Fruit fly (Drosophila melanogaster) whole organism, embryonic: ENCODE results near the gene JMJD5.

ENCODE experiments used
- Adf1 ChIP-seq: fragments of 200-800 bp; sonication (Bioruptor generic); IDR thresholded peaks from 2 replicates; pipeline ENCODE4 v1.3.6; 2022; ENCODE audit warnings: missing biosample characterization, missing genetic modification characterization
- Aef1 ChIP-seq: fragments of 200-800 bp; sonication (Bioruptor generic); IDR thresholded peaks from 3 replicates; pipeline ENCODE4 v1.3.6; 2022; ENCODE audit warnings: missing biosample characterization, missing genetic modification characterization
- CG1024 ChIP-seq: fragments of 200-800 bp; sonication (Bioruptor generic); IDR thresholded peaks from 2 replicates; pipeline ENCODE4 v1.3.6; 2022; ENCODE audit warnings: missing biosample characterization, missing genetic modification characterization
- CG10267 ChIP-seq: fragments of 200-800 bp; sonication (Bioruptor generic); optimal IDR thresholded peaks from 2 replicates; lab custom pipeline; 2018; ENCODE audit warnings: missing biosample characterization, mild to moderate bottlenecking, missing genetic modification characterization, moderate library complexity
- CG12769 ChIP-seq: fragments of 200-800 bp; sonication (Bioruptor generic); optimal IDR thresholded peaks from 2 replicates; lab custom pipeline; 2019; ENCODE audit warnings: missing biosample characterization, mild to moderate bottlenecking, missing genetic modification characterization, moderate library complexity
- CG17186 ChIP-seq: fragments of 200-800 bp; sonication (Bioruptor generic); optimal IDR thresholded peaks from 3 replicates; lab custom pipeline; 2017; ENCODE audit warnings: missing biosample characterization, missing genetic modification reagents, missing genetic modification characterization
- CG17361 ChIP-seq: fragments of 200-800 bp; sonication (Bioruptor generic); IDR thresholded peaks from 3 replicates; pipeline ENCODE4 v1.3.6; 2022; ENCODE audit warnings: missing biosample characterization, missing genetic modification characterization
- CG2120 ChIP-seq: fragments of 200-800 bp; sonication (Bioruptor generic); optimal IDR thresholded peaks from 3 replicates; lab custom pipeline; 2016; ENCODE audit warnings: missing biosample characterization, missing genetic modification characterization
- CG2202 ChIP-seq: fragments of 200-800 bp; sonication (Bioruptor generic); optimal IDR thresholded peaks from 2 replicates; lab custom pipeline; 2018; ENCODE audit warnings: missing biosample characterization, mild to moderate bottlenecking, missing genetic modification characterization
- CG4282 ChIP-seq: fragments of 200-800 bp; sonication (Bioruptor generic); optimal IDR thresholded peaks from 2 replicates; lab custom pipeline; 2016; ENCODE audit warnings: missing biosample characterization, missing genetic modification characterization
- CG43689 ChIP-seq: fragments of 200-800 bp; sonication (Bioruptor generic); IDR thresholded peaks from 2 replicates; pipeline ENCODE4 v1.3.6; 2022; ENCODE audit warnings: missing biosample characterization, missing genetic modification characterization
- CG5953 ChIP-seq: fragments of 200-800 bp; sonication (Bioruptor generic); IDR thresholded peaks from 2 replicates; pipeline ENCODE4 v1.3.6; 2022; ENCODE audit warnings: missing biosample characterization, missing genetic modification characterization
- CG8944 ChIP-seq: fragments of 200-800 bp; sonication (Bioruptor generic); optimal IDR thresholded peaks from 3 replicates; lab custom pipeline; 2016; ENCODE audit warnings: missing biosample characterization, missing genetic modification characterization
- CG9609 ChIP-seq: fragments of 200-800 bp; sonication (Bioruptor generic); optimal IDR thresholded peaks from 3 replicates; lab custom pipeline; 2016; ENCODE audit warnings: missing biosample characterization, missing genetic modification characterization
- CoRest ChIP-seq: fragments of 200-800 bp; sonication (Bioruptor generic); optimal IDR thresholded peaks from 3 replicates; lab custom pipeline; 2018; ENCODE audit warnings: missing biosample characterization, mild to moderate bottlenecking, missing genetic modification characterization, moderate library complexity
- D19A ChIP-seq: fragments of 200-800 bp; optimal IDR thresholded peaks from 3 replicates; lab custom pipeline; 2019; ENCODE audit warnings: missing biosample characterization, mild to moderate bottlenecking, missing genetic modification characterization, moderate library complexity
- E2f2 ChIP-seq: fragments of 200-800 bp; sonication (Bioruptor generic); IDR thresholded peaks from 2 replicates; pipeline ENCODE4 v1.3.6; 2022; ENCODE audit warnings: missing biosample characterization, missing genetic modification characterization
- ERR ChIP-seq: fragments of 200-800 bp; sonication (Bioruptor generic); optimal IDR thresholded peaks from 2 replicates; lab custom pipeline; 2016; ENCODE audit warnings: missing biosample characterization, missing genetic modification characterization
- HLH4C ChIP-seq: fragments of 200-800 bp; sonication (Bioruptor generic); IDR thresholded peaks from 3 replicates; pipeline ENCODE4 v1.3.6; 2022; ENCODE audit warnings: missing biosample characterization, missing genetic modification characterization; ENCODE audit not compliant: partially characterized antibody
- MBD-R2 ChIP-seq: fragments of 200-800 bp; sonication (Bioruptor generic); IDR thresholded peaks from 2 replicates; pipeline ENCODE4 v1.3.6; 2022; ENCODE audit warnings: missing biosample characterization, missing genetic modification characterization
- Oaz ChIP-seq: fragments of 200-800 bp; sonication (Bioruptor generic); IDR thresholded peaks from 2 replicates; pipeline ENCODE4 v1.3.6; 2022; ENCODE audit warnings: missing biosample characterization, missing genetic modification characterization
- Ptx1 ChIP-seq: fragments of 200-800 bp; sonication (Bioruptor generic); IDR thresholded peaks from 2 replicates; pipeline ENCODE4 v1.3.6; 2022; ENCODE audit warnings: missing biosample characterization, missing genetic modification characterization
- Vsx1 ChIP-seq: fragments of 200-800 bp; sonication (Bioruptor generic); optimal IDR thresholded peaks from 2 replicates; lab custom pipeline; 2017; ENCODE audit warnings: missing biosample characterization, mild to moderate bottlenecking, missing genetic modification characterization, missing genetic modification reagents
- az2 ChIP-seq: fragments of 200-800 bp; sonication (Bioruptor generic); optimal IDR thresholded peaks from 3 replicates; lab custom pipeline; 2016; ENCODE audit warnings: missing biosample characterization, missing genetic modification characterization
- caup ChIP-seq: fragments of 200-800 bp; sonication (Bioruptor generic); optimal IDR thresholded peaks from 3 replicates; lab custom pipeline; 2017; ENCODE audit warnings: missing biosample characterization, mild to moderate bottlenecking, missing genetic modification characterization, moderate library complexity; ENCODE audit not compliant: severe bottlenecking
- cg ChIP-seq: fragments of 200-800 bp; sonication (Bioruptor generic); optimal IDR thresholded peaks from 3 replicates; lab custom pipeline; 2019; ENCODE audit warnings: missing biosample characterization, mild to moderate bottlenecking, missing genetic modification characterization, moderate library complexity
- crc ChIP-seq: fragments of 200-800 bp; sonication (Bioruptor generic); optimal IDR thresholded peaks from 2 replicates; lab custom pipeline; 2016; ENCODE audit warnings: missing biosample characterization, missing genetic modification characterization
- crp ChIP-seq, 2 experiments: fragments of 200-800 bp; sonication (Bioruptor generic); optimal IDR thresholded peaks; 2 replicates in 1 of 2; 3 replicates in 1 of 2; lab custom pipeline; 2017; ENCODE audit warnings: missing biosample characterization in 2 of 2, missing genetic modification characterization in 2 of 2, mild to moderate bottlenecking in 1 of 2, moderate library complexity in 1 of 2
- ftz-f1 ChIP-seq: fragments of 200-800 bp; sonication (Bioruptor generic); optimal IDR thresholded peaks from 2 replicates; lab custom pipeline; 2016; ENCODE audit warnings: missing biosample characterization, missing genetic modification characterization
- gem ChIP-seq: fragments of 200-800 bp; sonication (Bioruptor generic); optimal IDR thresholded peaks from 2 replicates; lab custom pipeline; 2019; ENCODE audit warnings: missing biosample characterization, mild to moderate bottlenecking, missing genetic modification characterization, moderate library complexity
- grau ChIP-seq: fragments of 200-800 bp; optimal IDR thresholded peaks from 3 replicates; lab custom pipeline; 2019; ENCODE audit warnings: missing biosample characterization, mild to moderate bottlenecking, missing genetic modification characterization, moderate library complexity
- gsb-n ChIP-seq: fragments of 200-800 bp; sonication (Bioruptor generic); optimal IDR thresholded peaks from 3 replicates; lab custom pipeline; 2018; ENCODE audit warnings: missing biosample characterization, mild to moderate bottlenecking, missing genetic modification characterization
- insv ChIP-seq, 2 experiments: fragments of 200-800 bp; sonication (Bioruptor generic); optimal IDR thresholded peaks; 3 replicates each; lab custom pipeline; 2016 to 2018; ENCODE audit warnings: missing biosample characterization in 2 of 2, missing genetic modification characterization in 2 of 2
- jing ChIP-seq: fragments of 200-800 bp; sonication (Bioruptor generic); optimal IDR thresholded peaks from 2 replicates; lab custom pipeline; 2018; ENCODE audit warnings: missing biosample characterization, mild to moderate bottlenecking, missing genetic modification characterization
- knrl ChIP-seq: fragments of 200-800 bp; sonication (Bioruptor generic); IDR thresholded peaks from 3 replicates; pipeline ENCODE4 v1.3.6; 2022; ENCODE audit warnings: missing biosample characterization, missing genetic modification characterization; ENCODE audit not compliant: partially characterized antibody
- lab ChIP-seq: fragments of 200-800 bp; sonication (Bioruptor generic); optimal IDR thresholded peaks from 3 replicates; lab custom pipeline; 2017; ENCODE audit warnings: missing biosample characterization, missing genetic modification characterization, mild to moderate bottlenecking, moderate library complexity, missing genetic modification reagents
- lov ChIP-seq, 2 experiments: fragments of 200-800 bp in 1 of 2; fragments of >200 bp in 1 of 2; sonication (Bioruptor generic) in 1 of 2; IDR thresholded peaks in 1 of 2; optimal IDR thresholded peaks in 1 of 2; 2 replicates in 1 of 2; 3 replicates in 1 of 2; pipeline versions ENCODE4 v1.3.6 to Lab custom; 2017 to 2022; ENCODE audit warnings: missing biosample characterization in 1 of 2, missing genetic modification characterization in 1 of 2
- pita ChIP-seq: fragments of 200-800 bp; sonication (Bioruptor generic); optimal IDR thresholded peaks from 2 replicates; lab custom pipeline; 2017; ENCODE audit warnings: missing biosample characterization, mild to moderate bottlenecking, missing genetic modification characterization
- run ChIP-seq: fragments of 200-800 bp; sonication (Bioruptor generic); optimal IDR thresholded peaks from 3 replicates; lab custom pipeline; 2018; ENCODE audit warnings: missing biosample characterization, mild to moderate bottlenecking, missing genetic modification characterization
- shn ChIP-seq: fragments of 200-800 bp; sonication (Bioruptor generic); optimal IDR thresholded peaks from 3 replicates; lab custom pipeline; 2016; ENCODE audit warnings: missing biosample characterization, missing genetic modification characterization
- slbo ChIP-seq: fragments of 200-800 bp; sonication (Bioruptor generic); IDR thresholded peaks from 2 replicates; pipeline ENCODE4 v1.3.6; 2022; ENCODE audit warnings: missing biosample characterization, missing genetic modification characterization
- slou ChIP-seq: fragments of 200-800 bp; sonication (Bioruptor generic); optimal IDR thresholded peaks from 3 replicates; lab custom pipeline; 2016; ENCODE audit warnings: missing biosample characterization, missing genetic modification characterization
- slp2 ChIP-seq: fragments of 200-800 bp; sonication (Bioruptor generic); optimal IDR thresholded peaks from 2 replicates; lab custom pipeline; 2016; ENCODE audit warnings: missing biosample characterization, missing genetic modification characterization
- sr ChIP-seq: fragments of 200-800 bp; sonication (Bioruptor generic); IDR thresholded peaks from 3 replicates; pipeline ENCODE4 v1.3.6; 2022; ENCODE audit warnings: missing biosample characterization, missing genetic modification characterization
- stc ChIP-seq: fragments of 200-800 bp; sonication (Bioruptor generic); IDR thresholded peaks from 2 replicates; pipeline ENCODE4 v1.3.6; 2022; ENCODE audit warnings: missing biosample characterization, missing genetic modification characterization
- tgo ChIP-seq: fragments of 200-800 bp; sonication (Bioruptor generic); IDR thresholded peaks from 3 replicates; pipeline ENCODE4 v1.3.6; 2022; ENCODE audit warnings: missing biosample characterization, missing genetic modification characterization
- tio ChIP-seq: fragments of 200-800 bp; sonication (Bioruptor generic); optimal IDR thresholded peaks from 2 replicates; lab custom pipeline; 2017; ENCODE audit warnings: missing biosample characterization, missing genetic modification characterization, inconsistent platforms
- wor ChIP-seq: fragments of 200-800 bp; sonication (Bioruptor generic); IDR thresholded peaks from 2 replicates; pipeline ENCODE4 v1.3.6; 2022; ENCODE audit warnings: missing biosample characterization, missing genetic modification characterization
- zen ChIP-seq: fragments of 200-800 bp; sonication (Bioruptor generic); optimal IDR thresholded peaks from 3 replicates; lab custom pipeline; 2018; ENCODE audit warnings: missing biosample characterization, mild to moderate bottlenecking, missing genetic modification characterization, moderate library complexity
- zf30C ChIP-seq: fragments of 200-800 bp; sonication (Bioruptor generic); optimal IDR thresholded peaks from 3 replicates; lab custom pipeline; 2018; ENCODE audit warnings: missing biosample characterization, mild to moderate bottlenecking, missing genetic modification characterization
- zfh2 ChIP-seq: fragments of 200-800 bp; sonication (Bioruptor generic); optimal IDR thresholded peaks from 2 replicates; lab custom pipeline; 2016; ENCODE audit warnings: missing biosample characterization, missing genetic modification characterization

The JMJD5 gene

DNA sequence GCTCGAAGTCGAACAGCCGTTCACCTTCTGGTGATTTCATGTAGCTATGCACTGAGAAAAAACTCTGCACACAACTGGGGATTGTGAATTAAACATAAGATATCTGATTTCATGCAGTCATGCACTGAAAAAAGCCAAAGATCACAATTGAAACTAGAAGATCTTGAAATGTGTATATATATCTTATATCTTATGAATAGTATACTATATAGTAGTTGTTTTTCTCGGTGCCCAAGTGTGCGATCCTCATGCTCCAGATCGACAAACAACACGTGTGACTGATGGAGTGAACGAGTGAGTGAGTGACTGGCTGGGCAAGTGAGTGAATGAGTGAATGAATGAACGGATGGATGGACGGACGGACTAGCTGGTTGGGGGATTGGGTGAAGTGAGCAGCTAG, 19.2 kb downstream of the JMJD5 start:
- TF ChIP-seq slou (GFP tag; lab: Kevin White, UChicago): no peak
- no peak for TF ChIP-seq CG4282 (GFP tag; lab: Kevin White, UChicago)
- no peak for TF ChIP-seq insv (GFP tag; optimal IDR thresholded peaks at IDR 0.05; lab: Kevin White, UChicago)
- no peak for TF ChIP-seq CG8944
- peak; percentile 39; the same call in 1 of the 2 replicates for TF ChIP-seq E2f2 (GFP tag; lab: Robert Waterston, UW)
- TF ChIP-seq CG5953: no peak
- peak; percentile 66 for TF ChIP-seq zf30C (GFP tag; lab: Kevin White, UChicago)
- TF ChIP-seq CG1024 (GFP tag; lab: Robert Waterston, UW): peak; percentile 68
- TF ChIP-seq CG17186 (GFP tag; lab: Kevin White, UChicago): peak; percentile 41
- no peak for TF ChIP-seq zfh2
- peak; percentile 73 for TF ChIP-seq Aef1 (GFP tag; lab: Robert Waterston, UW)
- peak; percentile 60 for TF ChIP-seq Vsx1 (GFP tag; lab: Kevin White, UChicago)
- TF ChIP-seq tio (GFP tag; lab: Kevin White, UChicago): peak; percentile 46
- TF ChIP-seq CG10267 (tag; lab: Kevin White, UChicago): peak; percentile 59
- TF ChIP-seq zen: peak; percentile 66
- TF ChIP-seq CG43689 (GFP tag; lab: Robert Waterston, UW): no peak
- peak; percentile 84 for TF ChIP-seq tgo (GFP tag; lab: Robert Waterston, UW)
- TF ChIP-seq Oaz: no peak
- no peak for TF ChIP-seq HLH4C (GFP tag; lab: Robert Waterston, UW)
- no peak for TF ChIP-seq slp2
- TF ChIP-seq shn (GFP tag; lab: Kevin White, UChicago): no peak
- TF ChIP-seq jing (GFP tag; lab: Kevin White, UChicago): peak; percentile 36
- TF ChIP-seq wor (GFP tag; lab: Robert Waterston, UW): peak; percentile 48; the same call in 1 of the 2 replicates
- peak; percentile 82 for TF ChIP-seq D19A (tag; lab: Kevin White, UChicago)
- TF ChIP-seq Ptx1 (GFP tag; lab: Robert Waterston, UW): peak; percentile 77
- peak; percentile 75 for TF ChIP-seq CG12769 (tag; lab: Kevin White, UChicago)
- TF ChIP-seq lab: peak; percentile 82
- peak; percentile 62 for TF ChIP-seq lov (optimal IDR thresholded peaks at IDR 0.05; lab: Kevin White, UChicago)
- TF ChIP-seq lov (GFP tag; IDR thresholded peaks at IDR 0.05; lab: Robert Waterston, UW): no peak
- peak; percentile 19 for TF ChIP-seq caup (GFP tag; lab: Kevin White, UChicago)
- TF ChIP-seq CG9609 (GFP tag; lab: Kevin White, UChicago): no peak
- TF ChIP-seq CG2120: peak; percentile 41
- peak; percentile 63 for TF ChIP-seq grau (tag; lab: Kevin White, UChicago)
- TF ChIP-seq crc: no peak
- peak; percentile 53; the same call in 1 of the 2 replicates for TF ChIP-seq stc (GFP tag; lab: Robert Waterston, UW)
- no peak for TF ChIP-seq Adf1 (GFP tag; lab: Robert Waterston, UW)
- peak; percentile 71 for TF ChIP-seq gsb-n (tag; lab: Kevin White, UChicago)
- no peak for TF ChIP-seq knrl (GFP tag; lab: Robert Waterston, UW)
- peak; percentile 85 for TF ChIP-seq gem (tag; lab: Kevin White, UChicago)
- TF ChIP-seq pita: no peak
- peak; percentile 42; the same call in 1 of the 2 replicates for TF ChIP-seq MBD-R2 (GFP tag; lab: Robert Waterston, UW)
- no peak for TF ChIP-seq ERR (GFP tag; lab: Kevin White, UChicago)
- TF ChIP-seq sr: no peak; the same call in 2 of the 3 replicates
- no peak for TF ChIP-seq cg
- TF ChIP-seq az2 (GFP tag; lab: Kevin White, UChicago): peak; percentile 66
- peak; percentile 62 for TF ChIP-seq run (tag; lab: Kevin White, UChicago)
- TF ChIP-seq CoRest (tag; lab: Kevin White, UChicago): peak; percentile 61
- TF ChIP-seq CG17361 (GFP tag; lab: Robert Waterston, UW): peak; percentile 77
- TF ChIP-seq CG2202 (tag; lab: Kevin White, UChicago): peak; percentile 51
- TF ChIP-seq ftz-f1 (GFP tag; lab: Kevin White, UChicago): no peak
- peak; percentile 37 for TF ChIP-seq slbo (GFP tag; lab: Robert Waterston, UW)
- peak in 1 of 2 experiments; percentile 15 for TF ChIP-seq crp (GFP tag; optimal IDR thresholded peaks at IDR 0.05; lab: Kevin White, UChicago)
